Fruit fly (Drosophila melanogaster): Measurements from ENCODE around the gene CG43102.
A peak's percentile ranks its signal among the peaks of the same experiment; 100 is the strongest.

CG43102 gene

DNA sequence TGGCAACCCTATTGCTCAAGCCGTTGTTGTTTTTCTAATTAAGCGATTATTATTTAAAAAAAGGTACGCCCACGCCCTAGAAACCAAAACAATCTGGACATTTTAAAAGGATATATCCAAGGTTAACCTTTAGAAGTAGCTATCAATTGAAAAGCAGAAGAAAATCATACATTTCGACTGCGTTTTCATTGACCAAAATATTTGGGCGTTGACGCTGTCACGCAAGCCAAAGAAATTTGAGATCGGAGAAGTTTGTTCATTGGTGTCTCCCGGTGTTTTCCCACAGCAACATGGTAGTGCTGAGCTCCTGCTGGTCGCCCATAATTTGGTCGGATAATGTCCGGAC is 758 bp upstream of the CG43102 start, which contains the start of gene pasi1 (continued):
- TF ChIP-seq CG1602 (GFP tag; optimal IDR thresholded peaks at IDR 0.05), result no peak
- TF ChIP-seq CG17361 (GFP tag; IDR thresholded peaks at IDR 0.05), result no peak
- no peak for TF ChIP-seq CG4707 (GFP tag; optimal IDR thresholded peaks at IDR 0.05)
- 0 out of 2 replicates have a peak, but pooled peaks have one; percentile 36 for TF ChIP-seq Bgb (GFP tag; IDR thresholded peaks at IDR 0.05; ENCODE audit: partially characterized antibody)
- no peak for TF ChIP-seq CG18619 (GFP tag; optimal IDR thresholded peaks at IDR 0.05)
- TF ChIP-seq CG13894 (tag; optimal IDR thresholded peaks at IDR 0.05), result no peak
- no peak; the same call in 1 of the 2 replicates for TF ChIP-seq bbx (GFP tag; IDR thresholded peaks at IDR 0.05; ENCODE audit: partially characterized antibody)
- no peak for TF ChIP-seq CG30403 (GFP tag; optimal IDR thresholded peaks at IDR 0.05)
- no peak for TF ChIP-seq kah (GFP tag; optimal IDR thresholded peaks at IDR 0.05)
- peak; percentile 5 for TF ChIP-seq her (GFP tag; optimal IDR thresholded peaks at IDR 0.05)

dm6 chr3R:17793287-17793686 is 1.0 kb downstream of the CG43102 start:
- TF ChIP-seq bab2 (GFP tag; optimal IDR thresholded peaks at IDR 0.05) (no peak), crol (GFP tag; IDR thresholded peaks at IDR 0.05) (peak; percentile 73), D (optimal IDR thresholded peaks at IDR 0.05) (no peak), D (GFP tag; optimal IDR thresholded peaks at IDR 0.05) (no peak), crp (GFP tag; optimal IDR thresholded peaks at IDR 0.05) (no peak), ato (GFP tag; IDR thresholded peaks at IDR 0.05; ENCODE audit: partially characterized antibody) (no peak)

DNA sequence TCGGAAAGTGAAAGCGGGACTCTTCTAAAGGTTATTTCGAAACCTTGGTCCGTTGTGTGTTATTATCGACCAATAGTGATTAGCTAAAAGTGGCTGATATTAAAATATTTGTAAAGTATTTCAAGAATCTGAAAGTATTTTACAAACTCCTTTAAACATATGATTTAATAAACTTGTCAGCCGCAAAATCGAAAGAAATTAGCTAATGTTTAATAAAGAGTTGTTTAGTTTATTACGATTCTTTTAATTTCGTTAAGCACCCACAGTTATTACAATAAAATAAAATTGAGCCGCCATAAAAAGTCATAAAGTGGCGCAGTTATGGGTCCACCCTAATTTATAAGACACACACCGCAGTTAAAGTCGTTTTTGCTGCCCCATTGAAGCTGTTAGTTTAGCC is 4.4 kb downstream of the CG43102 start:
- no peak for TF ChIP-seq Dref (GFP tag; IDR thresholded peaks at IDR 0.05)
- TF ChIP-seq CG12391 (tag; optimal IDR thresholded peaks at IDR 0.05), result no peak
- TF ChIP-seq CG10959 (GFP tag; IDR thresholded peaks at IDR 0.05), result no peak
- TF ChIP-seq row (GFP tag; IDR thresholded peaks at IDR 0.05), result 0 out of 3 replicates have a peak, but pooled peaks have one; percentile 5
- no peak for TF ChIP-seq Ravus (GFP tag; IDR thresholded peaks at IDR 0.05)
- TF ChIP-seq otp (GFP tag; IDR thresholded peaks at IDR 0.05), result no peak
- TF ChIP-seq gce (GFP tag; IDR thresholded peaks at IDR 0.05), result no peak
- no peak for TF ChIP-seq Atf-2 (GFP tag; optimal IDR thresholded peaks at IDR 0.05)
- no peak for TF ChIP-seq slp2 (GFP tag; optimal IDR thresholded peaks at IDR 0.05)
- TF ChIP-seq sens (GFP tag), result peak; percentile 47
- no peak for TF ChIP-seq Doc3 (GFP tag; IDR thresholded peaks at IDR 0.05; ENCODE audit: partially characterized antibody)
- peak; percentile 2 for TF ChIP-seq nom (GFP tag; optimal IDR thresholded peaks at IDR 0.05)
- no peak for TF ChIP-seq Elba2 (GFP tag; optimal IDR thresholded peaks at IDR 0.05)
- no peak for TF ChIP-seq CG31441 (GFP tag; IDR thresholded peaks at IDR 0.05)

- TF ChIP-seq ap (GFP tag; IDR thresholded peaks at IDR 0.05) (no peak), oc (tag; optimal IDR thresholded peaks at IDR 0.05) (no peak), CG3163 (GFP tag; optimal IDR thresholded peaks at IDR 0.05) (no peak), eve (GFP tag; optimal IDR thresholded peaks at IDR 0.05) (no peak), Sin3A (optimal IDR thresholded peaks at IDR 0.05) (no peak), CG5245 (GFP tag; optimal IDR thresholded peaks at IDR 0.05) (no peak), CG18262 (tag; optimal IDR thresholded peaks at IDR 0.05) (no peak), Awh (GFP tag; IDR thresholded peaks at IDR 0.05) (no peak), Bgb (GFP tag; IDR thresholded peaks at IDR 0.05; ENCODE audit: partially characterized antibody) (no peak), CG9727 (GFP tag; optimal IDR thresholded peaks at IDR 0.05) (no peak), ind (GFP tag; optimal IDR thresholded peaks at IDR 0.05) (no peak), schlank (tag; optimal IDR thresholded peaks at IDR 0.05) (no peak), Oli (tag; optimal IDR thresholded peaks at IDR 0.05) (no peak), CG31441 (GFP tag; IDR thresholded peaks at IDR 0.05) (peak; percentile 37; the same call in 1 of the 2 replicates), ftz-f1 (GFP tag; optimal IDR thresholded peaks at IDR 0.05) (no peak), CG10979 (tag; optimal IDR thresholded peaks at IDR 0.05) (peak; percentile 52), CG12071 (GFP tag; optimal IDR thresholded peaks at IDR 0.05) (no peak), ERR (GFP tag; optimal IDR thresholded peaks at IDR 0.05) (no peak), nau (GFP tag; optimal IDR thresholded peaks at IDR 0.05) (no peak), unc-4 (GFP tag; IDR thresholded peaks at IDR 0.05; ENCODE audit: partially characterized antibody) (no peak), sd (tag; optimal IDR thresholded peaks at IDR 0.05) (no peak)
These were observed 6.5 kb downstream of the CG43102 start for dm6 chr3R:17787780-17788179.

Data from whole organism, embryonic.